Fruit fly (Drosophila melanogaster) whole organism, embryonic: ENCODE measurements around the gene ebd1.

Experiments used
- Adf1 ChIP-seq: fragments of 200-800 bp; sonication (Bioruptor generic); IDR thresholded peaks from 2 replicates; pipeline ENCODE4 v1.3.6; 2022; ENCODE audit warnings: missing biosample characterization, missing genetic modification characterization
- Atf3 ChIP-seq: fragments of 200-800 bp; sonication (Bioruptor generic); optimal IDR thresholded peaks from 3 replicates; lab custom pipeline; 2016; ENCODE audit warnings: missing biosample characterization, missing genetic modification characterization
- BEAF-32 ChIP-seq: fragments of 200-800 bp; sonication (Bioruptor generic); optimal IDR thresholded peaks from 3 replicates; lab custom pipeline; 2017; ENCODE audit warnings: missing biosample characterization, missing genetic modification characterization, mild to moderate bottlenecking, moderate library complexity, missing genetic modification reagents
- BtbVII ChIP-seq: fragments of 200-800 bp; sonication (Bioruptor generic); optimal IDR thresholded peaks from 3 replicates; lab custom pipeline; 2017; ENCODE audit warnings: missing biosample characterization, mild to moderate bottlenecking, missing genetic modification characterization
- CG10979 ChIP-seq: fragments of 200-800 bp; sonication (Bioruptor generic); optimal IDR thresholded peaks from 2 replicates; lab custom pipeline; 2018; ENCODE audit warnings: missing biosample characterization, mild to moderate bottlenecking, missing genetic modification characterization, moderate library complexity
- CG11723 ChIP-seq: fragments of 200-800 bp; sonication (Bioruptor generic); optimal IDR thresholded peaks from 2 replicates; lab custom pipeline; 2017; ENCODE audit warnings: missing biosample characterization, mild to moderate bottlenecking, missing genetic modification characterization
- CG12299 ChIP-seq: fragments of 200-800 bp; sonication (Bioruptor generic); optimal IDR thresholded peaks from 2 replicates; lab custom pipeline; 2018; ENCODE audit warnings: missing biosample characterization, mild to moderate bottlenecking, missing genetic modification characterization
- CG1233 ChIP-seq: fragments of 200-800 bp; sonication (Bioruptor generic); optimal IDR thresholded peaks from 4 replicates; lab custom pipeline; 2018; ENCODE audit warnings: missing biosample characterization, mild to moderate bottlenecking, missing genetic modification characterization
- CG12659 ChIP-seq: fragments of 200-800 bp; sonication (Bioruptor generic); optimal IDR thresholded peaks from 3 replicates; lab custom pipeline; 2017; ENCODE audit warnings: mild to moderate bottlenecking, missing biosample characterization, missing genetic modification reagents, missing genetic modification characterization
- CG13296 ChIP-seq: fragments of 200-800 bp; sonication (Bioruptor generic); optimal IDR thresholded peaks from 3 replicates; lab custom pipeline; 2018; ENCODE audit warnings: missing biosample characterization, mild to moderate bottlenecking, missing genetic modification characterization
- CG16815 ChIP-seq: fragments of 200-800 bp; sonication (Bioruptor generic); optimal IDR thresholded peaks from 3 replicates; lab custom pipeline; 2017; ENCODE audit warnings: missing biosample characterization, mild to moderate bottlenecking, missing genetic modification characterization
- CG18011 ChIP-seq: fragments of 200-800 bp; sonication (Bioruptor generic); optimal IDR thresholded peaks from 2 replicates; lab custom pipeline; 2017; ENCODE audit warnings: missing biosample characterization, missing genetic modification characterization, mild to moderate bottlenecking, moderate library complexity, missing genotype
- CG18764 ChIP-seq: fragments of 200-800 bp; sonication (Bioruptor generic); optimal IDR thresholded peaks from 3 replicates; lab custom pipeline; 2016; ENCODE audit warnings: missing biosample characterization, missing genetic modification characterization
- CG30020 ChIP-seq: fragments of 200-800 bp; optimal IDR thresholded peaks from 2 replicates; lab custom pipeline; 2019; ENCODE audit warnings: missing biosample characterization, mild to moderate bottlenecking, missing genetic modification characterization, moderate library complexity
- CG31388 ChIP-seq: fragments of 200-800 bp; sonication (Bioruptor generic); optimal IDR thresholded peaks from 2 replicates; lab custom pipeline; 2016; ENCODE audit warnings: missing biosample characterization, missing genetic modification characterization
- CG34224 ChIP-seq: fragments of 200-800 bp; sonication (Bioruptor generic); IDR thresholded peaks from 3 replicates; pipeline ENCODE4 v1.3.6; 2022; ENCODE audit warnings: missing biosample characterization, missing genetic modification characterization; ENCODE audit not compliant: partially characterized antibody
- CG3726 ChIP-seq: fragments of 200-800 bp; sonication (Bioruptor generic); IDR thresholded peaks from 3 replicates; pipeline ENCODE4, ENCODE4 v1.3.6; 2022; ENCODE audit warnings: missing biosample characterization, missing genetic modification characterization
- CG4404 ChIP-seq: fragments of 200-800 bp; sonication (Bioruptor generic); IDR thresholded peaks from 2 replicates; pipeline ENCODE4 v1.3.6; 2022; ENCODE audit warnings: missing biosample characterization, missing genetic modification characterization
- CG4424 ChIP-seq: fragments of 200-800 bp; sonication (Bioruptor generic); optimal IDR thresholded peaks from 3 replicates; lab custom pipeline; 2016; ENCODE audit warnings: missing biosample characterization, missing genetic modification characterization
- CG6272 ChIP-seq: fragments of 200-800 bp; sonication (Bioruptor generic); IDR thresholded peaks from 2 replicates; pipeline ENCODE4 v1.3.6; 2022; ENCODE audit warnings: missing biosample characterization, missing genetic modification characterization
- CG6683 ChIP-seq: fragments of 200-800 bp; sonication (Bioruptor generic); optimal IDR thresholded peaks from 2 replicates; lab custom pipeline; 2017; ENCODE audit warnings: missing biosample characterization, mild to moderate bottlenecking, missing genetic modification characterization, missing genetic modification reagents
- CG7839 ChIP-seq: fragments of 200-800 bp; sonication (Bioruptor generic); optimal IDR thresholded peaks from 3 replicates; lab custom pipeline; 2018; ENCODE audit warnings: missing biosample characterization, mild to moderate bottlenecking, missing genetic modification characterization, moderate library complexity
- CG7963 ChIP-seq: fragments of 200-800 bp; sonication (Bioruptor generic); IDR thresholded peaks from 3 replicates; pipeline ENCODE4 v1.3.6; 2022; ENCODE audit warnings: missing biosample characterization, missing genetic modification characterization; ENCODE audit not compliant: partially characterized antibody
- CHES-1-like ChIP-seq: fragments of 200-800 bp; sonication (Bioruptor generic); optimal IDR thresholded peaks from 2 replicates; lab custom pipeline; 2016; ENCODE audit warnings: missing biosample characterization, missing genetic modification characterization
- D19B ChIP-seq: fragments of 200-800 bp; sonication (Bioruptor generic); optimal IDR thresholded peaks from 2 replicates; lab custom pipeline; 2017; ENCODE audit warnings: missing biosample characterization, mild to moderate bottlenecking, missing genetic modification characterization
- Gsc ChIP-seq: fragments of 200-800 bp; sonication (Bioruptor generic); IDR thresholded peaks from 2 replicates; pipeline ENCODE4 v1.3.6; 2022; ENCODE audit warnings: missing biosample characterization, missing genetic modification characterization
- HLH4C ChIP-seq: fragments of 200-800 bp; sonication (Bioruptor generic); IDR thresholded peaks from 3 replicates; pipeline ENCODE4 v1.3.6; 2022; ENCODE audit warnings: missing biosample characterization, missing genetic modification characterization; ENCODE audit not compliant: partially characterized antibody
- Hr39 ChIP-seq: fragments of >200 bp; optimal IDR thresholded peaks from 2 replicates; lab custom pipeline; 2017
- Mrtf ChIP-seq: fragments of 200-800 bp; sonication (Bioruptor generic); IDR thresholded peaks from 3 replicates; pipeline ENCODE4 v1.3.6; 2022; ENCODE audit warnings: missing biosample characterization, missing genetic modification characterization
- Oli ChIP-seq: fragments of 200-800 bp; sonication (Bioruptor generic); optimal IDR thresholded peaks from 2 replicates; lab custom pipeline; 2018; ENCODE audit warnings: missing biosample characterization, mild to moderate bottlenecking, missing genetic modification characterization, moderate library complexity
- Pdp1 ChIP-seq, 2 experiments: fragments of 200-800 bp; sonication (Bioruptor generic); optimal IDR thresholded peaks; 3 replicates each; lab custom pipeline; 2016; ENCODE audit warnings: missing biosample characterization in 2 of 2, missing genetic modification characterization in 2 of 2, mild to moderate bottlenecking in 1 of 2, moderate library complexity in 1 of 2
- TFAM ChIP-seq: fragments of 200-800 bp; sonication (Bioruptor generic); optimal IDR thresholded peaks from 2 replicates; lab custom pipeline; 2017; ENCODE audit warnings: missing biosample characterization, missing genetic modification characterization, inconsistent platforms
- Usf ChIP-seq: fragments of 200-800 bp; sonication (Bioruptor generic); optimal IDR thresholded peaks from 2 replicates; lab custom pipeline; 2017; ENCODE audit warnings: missing genotype, missing biosample characterization, missing genetic modification characterization
- br ChIP-seq: fragments of >200 bp; optimal IDR thresholded peaks from 2 replicates; lab custom pipeline; 2017
- bsh ChIP-seq, 2 experiments: fragments of 200-800 bp; sonication (Bioruptor generic); optimal IDR thresholded peaks; 2 replicates each; lab custom pipeline; 2017 to 2018; ENCODE audit warnings: mild to moderate bottlenecking in 2 of 2, missing biosample characterization in 2 of 2, missing genetic modification characterization in 2 of 2, moderate library complexity in 1 of 2
- crol ChIP-seq: fragments of 200-800 bp; sonication (Bioruptor generic); IDR thresholded peaks from 2 replicates; pipeline ENCODE4 v1.3.6; 2022; ENCODE audit warnings: missing biosample characterization, missing genetic modification characterization
- dati ChIP-seq: fragments of 200-800 bp; sonication (Bioruptor generic); IDR thresholded peaks from 2 replicates; pipeline ENCODE4 v1.3.6; 2022; ENCODE audit warnings: missing biosample characterization, missing genetic modification characterization
- disco-r ChIP-seq: fragments of 200-800 bp; sonication (Bioruptor generic); optimal IDR thresholded peaks from 2 replicates; lab custom pipeline; 2016; ENCODE audit warnings: missing biosample characterization, missing genetic modification characterization
- ewg ChIP-seq: fragments of 200-800 bp; sonication (Bioruptor generic); optimal IDR thresholded peaks from 3 replicates; lab custom pipeline; 2017; ENCODE audit warnings: mild to moderate bottlenecking, missing biosample characterization, missing genetic modification reagents, missing genetic modification characterization
- gro ChIP-seq: fragments of 200-800 bp; sonication (Bioruptor generic); optimal IDR thresholded peaks from 2 replicates; lab custom pipeline; 2016; ENCODE audit warnings: missing biosample characterization, missing genetic modification characterization
- her ChIP-seq: fragments of 200-800 bp; sonication (Bioruptor generic); optimal IDR thresholded peaks from 2 replicates; lab custom pipeline; 2016; ENCODE audit warnings: missing biosample characterization, missing genetic modification characterization
- ken ChIP-seq: fragments of 200-800 bp; sonication (Bioruptor generic); IDR thresholded peaks from 3 replicates; pipeline ENCODE4 v1.3.6; 2022; ENCODE audit warnings: missing biosample characterization, missing genetic modification characterization
- lab ChIP-seq: fragments of 200-800 bp; sonication (Bioruptor generic); optimal IDR thresholded peaks from 3 replicates; lab custom pipeline; 2017; ENCODE audit warnings: missing biosample characterization, missing genetic modification characterization, mild to moderate bottlenecking, moderate library complexity, missing genetic modification reagents
- nmo ChIP-seq: fragments of 200-800 bp; sonication (Bioruptor generic); optimal IDR thresholded peaks from 2 replicates; lab custom pipeline; 2018; ENCODE audit warnings: missing biosample characterization, mild to moderate bottlenecking, missing genetic modification characterization, moderate library complexity
- repo ChIP-seq: fragments of 200-800 bp; sonication (Bioruptor generic); optimal IDR thresholded peaks from 2 replicates; lab custom pipeline; 2016; ENCODE audit warnings: missing biosample characterization, missing genetic modification characterization
- rib ChIP-seq: fragments of 200-800 bp; sonication (Bioruptor generic); IDR thresholded peaks from 2 replicates; pipeline ENCODE4 v1.3.6; 2022; ENCODE audit warnings: missing biosample characterization, missing genetic modification characterization
- seq ChIP-seq: fragments of 200-800 bp; sonication (Bioruptor generic); IDR thresholded peaks from 2 replicates; pipeline ENCODE4 v1.3.6; 2022; ENCODE audit warnings: missing biosample characterization, missing genetic modification characterization
- so ChIP-seq: fragments of 200-800 bp; sonication (Bioruptor generic); IDR thresholded peaks from 3 replicates; pipeline ENCODE4 v1.3.6; 2022; ENCODE audit warnings: missing biosample characterization, missing genetic modification characterization
- sr ChIP-seq: fragments of 200-800 bp; sonication (Bioruptor generic); IDR thresholded peaks from 3 replicates; pipeline ENCODE4 v1.3.6; 2022; ENCODE audit warnings: missing biosample characterization, missing genetic modification characterization
- vfl ChIP-seq: fragments of 200-800 bp; sonication (Bioruptor generic); optimal IDR thresholded peaks from 2 replicates; lab custom pipeline; 2016; ENCODE audit warnings: missing biosample characterization, missing genetic modification characterization

The ebd1 gene

DNA sequence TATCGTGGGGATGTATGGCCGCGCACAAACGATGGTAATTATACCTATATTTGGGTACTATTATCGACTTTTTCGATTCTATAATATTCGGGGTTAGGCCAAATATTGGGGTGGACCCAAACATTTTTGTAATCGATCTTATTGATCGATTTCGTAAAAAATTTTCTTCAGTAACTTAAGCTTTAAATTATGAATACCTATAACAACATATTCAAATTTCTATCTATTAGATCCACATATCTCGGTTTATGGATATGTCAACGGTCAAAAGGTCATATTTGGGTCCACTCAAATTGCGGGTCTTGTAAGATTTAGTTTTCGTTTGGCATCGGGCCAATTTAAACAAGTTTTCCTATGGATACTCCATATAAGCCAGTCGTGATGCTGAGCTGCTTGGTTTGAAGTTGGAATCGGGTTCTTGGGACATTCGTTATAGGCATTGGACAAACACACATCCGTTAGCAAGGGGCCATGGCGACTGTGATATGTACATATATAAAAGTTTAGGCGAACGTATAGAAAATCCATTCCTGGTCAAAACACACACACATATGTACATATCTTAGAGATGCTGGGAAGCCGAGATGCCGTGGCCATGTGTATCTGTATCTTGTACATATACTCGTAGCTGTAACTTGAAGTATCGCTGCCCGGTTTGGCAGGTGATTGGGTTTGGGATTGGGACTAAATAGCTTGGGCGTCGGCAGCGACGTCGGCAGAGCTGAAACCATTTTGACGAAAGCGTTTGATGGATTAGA lies 15.0 kb upstream of the ebd1 start (continued):
- TF ChIP-seq her (GFP tag; lab: Kevin White, UChicago) = peak; percentile 57
- peak; percentile 59 for TF ChIP-seq CG10979 (tag; lab: Kevin White, UChicago)
- TF ChIP-seq Usf = no peak
- TF ChIP-seq so = peak; percentile 62; the same call in 1 of the 3 replicates
- no peak for TF ChIP-seq ewg
- no peak for TF ChIP-seq disco-r
- peak; percentile 72 for TF ChIP-seq CG13296
- peak; percentile 65 for TF ChIP-seq CG7839 (tag; lab: Kevin White, UChicago)
- peak; percentile 68 for TF ChIP-seq CG12659 (GFP tag; lab: Kevin White, UChicago)
- TF ChIP-seq crol (GFP tag; lab: Robert Waterston, UW) = no peak
- TF ChIP-seq ken = no peak
- TF ChIP-seq Gsc (GFP tag; lab: Robert Waterston, UW) = no peak
- TF ChIP-seq sr (GFP tag; lab: Robert Waterston, UW) = no peak
- TF ChIP-seq CG1233 (GFP tag; lab: Kevin White, UChicago) = peak; percentile 41
- TF ChIP-seq Oli (tag; lab: Kevin White, UChicago) = peak; percentile 62
- TF ChIP-seq CG18011 (GFP tag; lab: Kevin White, UChicago) = peak; percentile 75
- TF ChIP-seq CG31388 = no peak
- TF ChIP-seq TFAM (GFP tag; lab: Kevin White, UChicago) = no peak
- TF ChIP-seq CG12299 = peak; percentile 72
- TF ChIP-seq Mrtf (GFP tag; lab: Robert Waterston, UW) = no peak
- TF ChIP-seq br (lab: Kevin White, UChicago) = no peak
- TF ChIP-seq HLH4C = no peak
- TF ChIP-seq vfl = peak; percentile 13
- TF ChIP-seq CHES-1-like = peak; percentile 42
- no peak for TF ChIP-seq CG7963
- TF ChIP-seq gro (GFP tag; lab: Kevin White, UChicago) = peak; percentile 73
- peak; percentile 34 for TF ChIP-seq CG11723
- peak; percentile 71 for TF ChIP-seq BtbVII (GFP tag; lab: Kevin White, UChicago)
- no peak for TF ChIP-seq CG3726 (GFP tag; lab: Robert Waterston, UW)
- peak; percentile 80 for TF ChIP-seq lab (GFP tag; lab: Kevin White, UChicago)
- no peak for TF ChIP-seq CG30020 (tag; lab: Kevin White, UChicago)
- TF ChIP-seq CG4424 (GFP tag; lab: Kevin White, UChicago) = peak; percentile 28
- no peak for TF ChIP-seq CG6272 (GFP tag; lab: Robert Waterston, UW)
- TF ChIP-seq Pdp1 (GFP tag; optimal IDR thresholded peaks at IDR 0.05; lab: Kevin White, UChicago) = peak; percentile 5 to 59
- peak; percentile 9 for TF ChIP-seq repo (GFP tag; lab: Kevin White, UChicago)
- peak; percentile 52 for TF ChIP-seq CG18764 (GFP tag; lab: Kevin White, UChicago)
- no peak for TF ChIP-seq BEAF-32 (GFP tag; lab: Kevin White, UChicago)
- TF ChIP-seq Hr39 (lab: Kevin White, UChicago) = no peak
- peak; percentile 40; the same call in 1 of the 2 replicates for TF ChIP-seq seq (GFP tag; lab: Robert Waterston, UW)
- no peak for TF ChIP-seq CG4404
- peak; percentile 49 for TF ChIP-seq nmo (GFP tag; lab: Kevin White, UChicago)
- peak; percentile 49 for TF ChIP-seq D19B (GFP tag; lab: Kevin White, UChicago)
- no peak for TF ChIP-seq CG34224 (GFP tag; lab: Robert Waterston, UW)
- TF ChIP-seq bsh (GFP tag; optimal IDR thresholded peaks at IDR 0.05; lab: Kevin White, UChicago) = peak in 1 of 2 experiments; percentile 77
- no peak for TF ChIP-seq dati (GFP tag; lab: Robert Waterston, UW)
- no peak for TF ChIP-seq CG6683 (GFP tag; lab: Kevin White, UChicago)
- TF ChIP-seq CG16815 (GFP tag; lab: Kevin White, UChicago) = peak; percentile 10
- TF ChIP-seq rib (GFP tag; lab: Robert Waterston, UW) = no peak
- TF ChIP-seq Adf1 = peak; percentile 16; the same call in 1 of the 2 replicates
- no peak for TF ChIP-seq Atf3 (GFP tag; lab: Kevin White, UChicago)
